Worm (Caenorhabditis elegans): ENCODE results near the gene F59A6.10.

F59A6.10 gene

DNA sequence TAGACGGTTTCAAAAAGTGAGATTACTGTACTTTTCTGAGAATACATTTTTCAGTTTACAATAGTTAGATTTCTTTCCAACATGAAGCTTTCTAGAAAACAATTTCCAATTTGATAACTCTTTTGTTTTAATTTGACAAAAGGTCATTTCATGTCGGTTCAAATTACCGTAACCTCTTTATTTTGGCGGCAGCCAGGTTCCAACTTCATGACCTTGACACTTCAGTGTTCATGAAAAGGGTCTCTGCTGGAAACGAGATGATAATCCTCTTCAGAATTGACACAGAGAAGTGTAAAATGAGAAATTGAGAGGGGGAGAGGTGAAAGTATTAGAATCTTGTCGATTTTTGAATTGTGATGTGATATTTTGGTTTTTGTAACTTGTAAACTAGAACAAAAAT lies 17.8 kb downstream of the F59A6.10 start:
- TF ChIP-seq tbx-11 (GFP tag; IDR thresholded peaks at IDR 0.05) = no peak
- TF ChIP-seq ets-7 (tag; optimal IDR thresholded peaks at IDR 0.05) = no peak

DNA sequence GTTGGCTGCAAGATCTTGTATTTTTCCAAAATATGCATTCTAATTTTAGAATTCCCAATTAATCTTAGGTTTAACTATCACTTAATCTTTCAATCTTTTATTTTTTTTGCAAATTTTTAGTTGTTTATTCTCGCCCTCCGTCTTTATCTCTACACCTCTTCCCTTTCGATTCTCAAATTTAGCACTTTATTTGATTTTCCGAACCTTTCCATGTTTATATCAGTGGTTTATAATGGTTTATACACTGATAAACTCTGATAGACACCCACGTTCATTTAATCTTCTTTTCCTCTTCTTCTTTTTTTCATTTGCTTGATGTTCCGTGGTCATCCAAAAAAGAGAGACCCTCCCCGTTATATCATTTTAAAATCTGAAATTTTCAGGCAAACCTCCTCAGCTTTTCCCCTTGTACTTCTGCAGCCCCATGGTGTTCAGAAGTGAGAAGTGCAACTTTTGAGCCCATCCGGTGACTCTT lies 18.7 kb downstream of the F59A6.10 start, which contains the start of the genes nsy-1 and F59A6.13:
Gene nsy-1 (plus strand): TSS at position 377 of the 475 bp plus-strand sequence.
Gene F59A6.13 (plus strand): TSS at position 425 of the 475 bp plus-strand sequence.
- no peak for TF ChIP-seq sea-1 (GFP tag; conservative IDR thresholded peaks at IDR 0.05)

DNA sequence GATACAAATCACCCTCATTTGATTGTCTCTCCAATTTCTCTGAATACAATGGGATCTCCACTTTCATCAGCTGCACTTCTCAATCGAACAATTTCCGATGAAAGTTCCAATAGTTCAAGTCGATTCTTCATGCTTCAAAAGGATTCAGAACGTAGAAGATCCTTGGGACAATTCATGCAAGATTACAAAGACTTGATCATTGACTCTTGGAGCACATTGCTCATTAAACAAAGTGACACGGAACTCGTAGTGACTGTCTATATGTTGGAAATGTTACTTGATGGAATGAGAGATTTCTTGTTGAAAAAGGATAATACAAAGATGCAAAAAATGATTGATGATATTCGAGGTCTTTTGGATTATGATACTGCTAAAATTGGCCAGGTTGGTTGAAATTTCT lies 24.2 kb downstream of the F59A6.10 start:
- TF ChIP-seq flt-1 (GFP tag; IDR thresholded peaks at IDR 0.05) (no peak), F13C5.2 (tag; optimal IDR thresholded peaks at IDR 0.05) (no peak), aly-1 (tag; optimal IDR thresholded peaks at IDR 0.05) (no peak), ama-1 (optimal IDR thresholded peaks at IDR 0.05) (no peak), tra-4 (tag; optimal IDR thresholded peaks at IDR 0.05) (no peak), hmg-4 (GFP tag; optimal IDR thresholded peaks at IDR 0.05) (no peak), B0310.2 (tag; optimal IDR thresholded peaks at IDR 0.05) (no peak), pes-1 (GFP tag; IDR thresholded peaks at IDR 0.05) (no peak), tbx-11 (GFP tag; IDR thresholded peaks at IDR 0.05) (no peak), ceh-13 (GFP tag; optimal IDR thresholded peaks at IDR 0.05) (no peak), tbx-37 (GFP tag; conservative IDR thresholded peaks at IDR 0.05) (no peak), hmbx-1 (tag; optimal IDR thresholded peaks at IDR 0.05) (no peak), sea-1 (GFP tag; conservative IDR thresholded peaks at IDR 0.05) (no peak), hnd-1 (tag; optimal IDR thresholded peaks at IDR 0.05) (no peak), ets-7 (tag; optimal IDR thresholded peaks at IDR 0.05) (no peak), ceh-36 (tag; optimal IDR thresholded peaks at IDR 0.05) (no peak), scrt-1 (GFP tag; IDR thresholded peaks at IDR 0.05) (no peak)

DNA sequence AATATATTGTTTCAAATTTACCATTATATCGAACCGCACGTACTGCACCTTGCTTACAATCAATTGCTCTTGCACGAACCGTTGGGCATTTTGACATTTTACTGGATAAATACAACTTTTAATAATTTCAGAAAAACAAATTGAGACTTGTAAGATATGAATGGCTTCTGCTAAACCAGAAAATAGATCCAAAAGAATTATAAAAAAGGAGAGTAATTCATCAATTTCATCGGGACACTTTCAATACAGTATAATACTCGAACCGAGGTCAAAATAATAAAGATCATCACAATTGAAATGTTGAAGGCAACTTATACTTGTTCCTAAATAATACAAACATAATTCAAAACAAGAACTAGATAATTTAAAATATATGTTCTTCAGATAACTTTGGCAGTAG lies 27.9 kb downstream of the F59A6.10 start, which contains the start of gene wdr-83:
Gene wdr-83 (minus strand): TSS at position 101 of the 400 bp plus-strand sequence.
- no peak for TF ChIP-seq pes-1 (GFP tag; IDR thresholded peaks at IDR 0.05)
- no peak for TF ChIP-seq scrt-1 (GFP tag; IDR thresholded peaks at IDR 0.05)
- TF ChIP-seq hmbx-1 (tag; optimal IDR thresholded peaks at IDR 0.05) = no peak
- TF ChIP-seq F13C5.2 (tag; optimal IDR thresholded peaks at IDR 0.05) = no peak
- no peak for TF ChIP-seq ceh-36 (tag; optimal IDR thresholded peaks at IDR 0.05)
- no peak for TF ChIP-seq ceh-13 (GFP tag; optimal IDR thresholded peaks at IDR 0.05)
- TF ChIP-seq sea-1 (GFP tag; conservative IDR thresholded peaks at IDR 0.05) = no peak
- no peak for TF ChIP-seq tbx-37 (GFP tag; conservative IDR thresholded peaks at IDR 0.05)
- TF ChIP-seq tra-4 (tag; optimal IDR thresholded peaks at IDR 0.05) = no peak
- no peak for TF ChIP-seq flt-1 (GFP tag; IDR thresholded peaks at IDR 0.05)
- no peak for TF ChIP-seq hnd-1 (tag; optimal IDR thresholded peaks at IDR 0.05)
- TF ChIP-seq aly-1 (tag; optimal IDR thresholded peaks at IDR 0.05) = no peak
- TF ChIP-seq ama-1 (optimal IDR thresholded peaks at IDR 0.05) = no peak
- no peak for TF ChIP-seq B0310.2 (tag; optimal IDR thresholded peaks at IDR 0.05)

DNA sequence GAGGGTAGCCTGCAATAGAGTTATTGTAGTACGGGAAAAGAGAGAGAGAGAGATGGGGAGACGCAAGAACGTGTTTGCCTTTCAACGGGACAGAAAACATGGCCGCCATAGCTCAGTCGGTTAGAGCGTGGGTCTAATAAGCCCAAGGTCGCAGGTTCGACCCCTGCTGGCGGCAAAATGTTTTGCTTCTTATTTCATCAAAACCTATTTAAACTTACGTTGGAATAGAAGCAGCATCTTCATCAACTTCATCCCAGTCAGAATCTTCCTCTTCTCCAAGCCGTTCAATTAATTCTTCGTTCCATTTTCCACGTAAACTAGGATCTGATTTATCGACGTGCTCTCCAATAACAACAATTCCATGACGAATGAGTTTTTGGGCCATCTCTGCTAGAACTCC lies 28.9 kb downstream of the F59A6.10 start:
- TF ChIP-seq sea-1 (GFP tag; conservative IDR thresholded peaks at IDR 0.05) (peak; percentile 92), flt-1 (GFP tag; IDR thresholded peaks at IDR 0.05) (peak; percentile 91), scrt-1 (GFP tag; IDR thresholded peaks at IDR 0.05) (peak; percentile 95), ama-1 (optimal IDR thresholded peaks at IDR 0.05) (peak; percentile 74), aly-1 (tag; optimal IDR thresholded peaks at IDR 0.05) (peak; percentile 96), ceh-13 (GFP tag; optimal IDR thresholded peaks at IDR 0.05) (peak; percentile 77), tbx-11 (GFP tag; IDR thresholded peaks at IDR 0.05) (peak; percentile 94), ets-7 (tag; optimal IDR thresholded peaks at IDR 0.05) (peak; percentile 91), hmbx-1 (tag; optimal IDR thresholded peaks at IDR 0.05) (peak; percentile 83), F13C5.2 (tag; optimal IDR thresholded peaks at IDR 0.05) (peak; percentile 97), hmg-4 (GFP tag; optimal IDR thresholded peaks at IDR 0.05) (peak; percentile 98), pes-1 (GFP tag; IDR thresholded peaks at IDR 0.05) (peak; percentile 96), tbx-37 (GFP tag; conservative IDR thresholded peaks at IDR 0.05) (peak; percentile 94), ceh-36 (tag; optimal IDR thresholded peaks at IDR 0.05) (peak; percentile 92), B0310.2 (tag; optimal IDR thresholded peaks at IDR 0.05) (peak; percentile 94), hnd-1 (tag; optimal IDR thresholded peaks at IDR 0.05) (peak; percentile 79), tra-4 (tag; optimal IDR thresholded peaks at IDR 0.05) (peak; percentile 81)

DNA sequence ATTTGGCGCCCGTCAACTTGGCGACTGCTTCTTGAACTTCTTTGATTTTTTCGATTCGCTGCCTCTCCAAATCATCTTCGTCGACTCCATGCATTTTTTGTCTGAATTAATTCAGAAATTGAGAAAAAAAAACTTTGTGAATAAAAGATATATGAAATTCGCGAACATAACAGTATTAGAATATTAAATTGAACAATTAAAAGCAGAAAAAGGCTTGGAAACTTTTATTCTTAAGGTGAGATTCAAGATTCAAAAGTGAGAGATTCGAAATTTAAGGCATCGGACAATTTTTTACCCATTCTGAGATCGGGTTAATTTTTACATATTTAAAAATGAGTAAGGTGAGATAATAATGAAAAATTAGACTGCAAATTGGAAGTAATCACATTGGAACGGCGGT lies 30.2 kb downstream of the F59A6.10 start, which contains the start of gene F33G12.3:
Gene F33G12.3 (minus strand): TSS at position 101 of the 400 bp plus-strand sequence.
- no peak for TF ChIP-seq scrt-1 (GFP tag; IDR thresholded peaks at IDR 0.05)
- TF ChIP-seq hmg-4 (GFP tag; optimal IDR thresholded peaks at IDR 0.05) = no peak
- TF ChIP-seq aly-1 (tag; optimal IDR thresholded peaks at IDR 0.05) = no peak
- no peak for TF ChIP-seq pes-1 (GFP tag; IDR thresholded peaks at IDR 0.05)
- TF ChIP-seq hmbx-1 (tag; optimal IDR thresholded peaks at IDR 0.05) = no peak
- TF ChIP-seq F13C5.2 (tag; optimal IDR thresholded peaks at IDR 0.05) = no peak
- no peak for TF ChIP-seq tra-4 (tag; optimal IDR thresholded peaks at IDR 0.05)
- TF ChIP-seq ets-7 (tag; optimal IDR thresholded peaks at IDR 0.05) = no peak
- no peak for TF ChIP-seq hnd-1 (tag; optimal IDR thresholded peaks at IDR 0.05)
- TF ChIP-seq ama-1 (optimal IDR thresholded peaks at IDR 0.05) = no peak
- TF ChIP-seq tbx-11 (GFP tag; IDR thresholded peaks at IDR 0.05) = no peak
- TF ChIP-seq ceh-13 (GFP tag; optimal IDR thresholded peaks at IDR 0.05) = no peak
- no peak for TF ChIP-seq B0310.2 (tag; optimal IDR thresholded peaks at IDR 0.05)
- TF ChIP-seq flt-1 (GFP tag; IDR thresholded peaks at IDR 0.05) = no peak
- TF ChIP-seq sea-1 (GFP tag; conservative IDR thresholded peaks at IDR 0.05) = no peak
- no peak for TF ChIP-seq tbx-37 (GFP tag; conservative IDR thresholded peaks at IDR 0.05)
- no peak for TF ChIP-seq ceh-36 (tag; optimal IDR thresholded peaks at IDR 0.05)

DNA sequence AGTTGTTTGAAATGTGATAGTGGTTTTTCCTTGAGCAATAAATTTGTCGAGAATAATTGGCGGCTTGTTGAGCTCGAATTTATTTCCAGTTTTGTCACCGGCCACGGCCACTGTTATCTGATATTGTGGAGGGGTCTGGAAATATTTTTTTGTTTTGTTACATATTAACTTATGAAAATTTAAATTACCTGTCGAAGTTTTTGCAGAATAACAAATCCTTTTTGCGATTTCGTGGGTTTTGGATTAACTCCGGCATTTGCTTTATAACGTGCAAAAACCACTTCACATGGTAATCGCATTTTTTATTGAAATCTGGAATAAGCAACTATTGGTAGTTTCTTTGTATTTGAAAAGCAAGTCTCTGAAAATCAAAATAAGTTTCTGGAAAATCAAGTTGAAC lies 32.4 kb downstream of the F59A6.10 start, which contains the start of gene lrr-1:
Gene lrr-1 (minus strand): TSS at position 312 of the 400 bp plus-strand sequence.
- TF ChIP-seq F13C5.2 (tag; optimal IDR thresholded peaks at IDR 0.05) = no peak
- TF ChIP-seq ceh-36 (tag; optimal IDR thresholded peaks at IDR 0.05) = no peak
- no peak for TF ChIP-seq aly-1 (tag; optimal IDR thresholded peaks at IDR 0.05)
- no peak for TF ChIP-seq scrt-1 (GFP tag; IDR thresholded peaks at IDR 0.05)
- TF ChIP-seq ets-7 (tag; optimal IDR thresholded peaks at IDR 0.05) = no peak
- no peak for TF ChIP-seq hmbx-1 (tag; optimal IDR thresholded peaks at IDR 0.05)
- no peak for TF ChIP-seq B0310.2 (tag; optimal IDR thresholded peaks at IDR 0.05)
- TF ChIP-seq tbx-11 (GFP tag; IDR thresholded peaks at IDR 0.05) = no peak
- TF ChIP-seq ama-1 (optimal IDR thresholded peaks at IDR 0.05) = no peak
- no peak for TF ChIP-seq hnd-1 (tag; optimal IDR thresholded peaks at IDR 0.05)
- no peak for TF ChIP-seq pes-1 (GFP tag; IDR thresholded peaks at IDR 0.05)
- TF ChIP-seq flt-1 (GFP tag; IDR thresholded peaks at IDR 0.05) = no peak
- no peak for TF ChIP-seq tra-4 (tag; optimal IDR thresholded peaks at IDR 0.05)
- no peak for TF ChIP-seq hmg-4 (GFP tag; optimal IDR thresholded peaks at IDR 0.05)
- no peak for TF ChIP-seq ceh-13 (GFP tag; optimal IDR thresholded peaks at IDR 0.05)
- TF ChIP-seq sea-1 (GFP tag; conservative IDR thresholded peaks at IDR 0.05) = no peak
- no peak for TF ChIP-seq tbx-37 (GFP tag; conservative IDR thresholded peaks at IDR 0.05)

Data from whole organism, early embryonic.